Fruit fly (Drosophila melanogaster): ENCODE measurements around the gene CG14011.

- TF ChIP-seq psq (optimal IDR thresholded peaks at IDR 0.05), result no peak
- no peak for TF ChIP-seq h (optimal IDR thresholded peaks at IDR 0.05)
- no peak for TF ChIP-seq ttk (optimal IDR thresholded peaks at IDR 0.05)
- no peak for TF ChIP-seq insv (optimal IDR thresholded peaks at IDR 0.05)
- TF ChIP-seq Myc (optimal IDR thresholded peaks at IDR 0.05), result no peak
Measured at dm6 chr2L:5617224-5617623, 36.3 kb upstream of the CG14011 start.

Data from Kc167 (cell line).